Worm (Caenorhabditis elegans): ENCODE measurements around the gene C48A7.16.

- no peak for TF ChIP-seq hlh-8 (tag; optimal IDR thresholded peaks at IDR 0.05)
- TF ChIP-seq sox-2 (GFP tag; IDR thresholded peaks at IDR 0.05), result no peak
- TF ChIP-seq tbx-2 (tag; optimal IDR thresholded peaks at IDR 0.05), result no peak
- no peak for TF ChIP-seq K09A11.1 (tag; optimal IDR thresholded peaks at IDR 0.05; ENCODE audit: insufficient read depth)
- TF ChIP-seq pha-4 (tag; optimal IDR thresholded peaks at IDR 0.05), result no peak
- no peak for TF ChIP-seq madf-2 (tag; optimal IDR thresholded peaks at IDR 0.05)
- TF ChIP-seq sdc-2 (tag; optimal IDR thresholded peaks at IDR 0.05), result no peak
- TF ChIP-seq pat-9 (tag; optimal IDR thresholded peaks at IDR 0.05), result no peak
- TF ChIP-seq nfya-1 (tag; optimal IDR thresholded peaks at IDR 0.05), result no peak
These were observed at the start of gene C48A7.16, which contains the start of gene egl-19 for ce11 chrIV:7404934-7405632.

All from whole organism, late embryonic.